Worm (Caenorhabditis elegans) whole organism, mixed stage, embryonic: ENCODE data around the gene clp-4.

Experiments used
- flh-1 ChIP-seq: fragments of 200-800 bp; sonication (Bioruptor generic); optimal IDR thresholded peaks from 2 replicates; lab custom pipeline; 2018; ENCODE audit warnings: mild to moderate bottlenecking, missing genetic modification characterization, moderate library complexity, missing compliant biosample characterization
- lsy-2 ChIP-seq: fragments of 150-350 bp; optimal IDR thresholded peaks from 2 replicates; lab custom pipeline; 2014; ENCODE audit warnings: missing biosample characterization, missing genetic modification characterization
- mep-1 ChIP-seq: fragments of 150-350 bp; optimal IDR thresholded peaks from 2 replicates; lab custom pipeline; 2017; ENCODE audit warnings: missing biosample characterization, missing genetic modification reagents, missing genetic modification characterization, inconsistent platforms
- nhr-237 ChIP-seq: fragments of 150-350 bp; optimal IDR thresholded peaks from 2 replicates; lab custom pipeline; 2014; ENCODE audit warnings: missing biosample characterization, missing genetic modification characterization
- nhr-28 ChIP-seq: fragments of 150-350 bp; optimal IDR thresholded peaks from 2 replicates; lab custom pipeline; 2014; ENCODE audit warnings: missing biosample characterization, missing genetic modification characterization
- pha-4 ChIP-seq: fragments of 150-350 bp; optimal IDR thresholded peaks from 2 replicates; lab custom pipeline; 2018; ENCODE audit warnings: missing biosample characterization, missing genetic modification reagents, missing genetic modification characterization
- snpc-4 ChIP-seq: fragments of 150-350 bp; optimal IDR thresholded peaks from 2 replicates; lab custom pipeline; 2014; ENCODE audit warnings: missing biosample characterization, missing genetic modification characterization
- sptf-1 ChIP-seq: sonication (generic microtip); optimal IDR thresholded peaks from 2 replicates; lab custom pipeline; 2017; ENCODE audit warnings: mild to moderate bottlenecking, missing genetic modification characterization, moderate library complexity, missing compliant biosample characterization
- unc-62 ChIP-seq: fragments of 150-350 bp; optimal IDR thresholded peaks from 2 replicates; lab custom pipeline; 2014; ENCODE audit warnings: missing biosample characterization, missing genetic modification reagents, missing genetic modification characterization

DNA sequence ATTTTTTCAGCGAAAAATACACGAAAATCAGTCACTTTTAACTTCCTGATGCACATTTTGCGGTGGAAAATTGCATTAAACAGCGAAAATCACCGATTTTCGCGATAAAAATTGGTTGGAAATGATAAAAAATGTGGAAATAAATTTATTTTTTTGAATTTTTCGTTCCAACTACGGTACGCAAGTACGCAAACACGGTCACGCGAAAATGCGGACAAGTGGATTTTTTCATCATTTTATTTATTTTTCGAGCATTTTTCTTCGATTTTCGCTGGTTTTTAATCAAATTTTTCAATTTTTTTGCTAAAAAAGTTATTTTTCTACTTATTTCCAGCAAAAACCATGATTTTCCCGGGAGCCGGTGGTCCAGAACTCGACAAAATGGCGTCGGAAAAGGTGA, 40.7 kb downstream of the clp-4 start, which contains the start of gene Y39A3CL.3:
- TF ChIP-seq nhr-237 (tag; lab: Kevin White, UChicago) (no peak), nhr-28 (tag; lab: Kevin White, UChicago) (no peak), unc-62 (GFP tag; lab: Kevin White, UChicago) (no peak), snpc-4 (tag; lab: Kevin White, UChicago) (no peak), flh-1 (GFP tag; lab: Kevin White, UChicago) (no peak), mep-1 (tag; lab: Kevin White, UChicago) (no peak), lsy-2 (tag; lab: Kevin White, UChicago) (peak; percentile 94), pha-4 (tag; lab: Kevin White, UChicago) (no peak), sptf-1 (tag; lab: Kevin White, UChicago) (no peak)
